Fruit fly (Drosophila melanogaster) whole organism, embryonic: ENCODE results near the gene Naa80.
A peak's percentile ranks its signal among the peaks of the same experiment; 100 is the strongest.

Source experiments
- Blimp-1 ChIP-seq: fragments of 200-800 bp; sonication (Bioruptor generic); optimal IDR thresholded peaks from 3 replicates; lab custom pipeline; 2018; ENCODE audit warnings: missing biosample characterization, missing genetic modification characterization, mild to moderate bottlenecking, moderate library complexity, missing genetic modification reagents
- CG11085 ChIP-seq: fragments of 200-800 bp; sonication (Bioruptor generic); IDR thresholded peaks from 2 replicates; pipeline ENCODE4 v1.3.6; 2022; ENCODE audit warnings: missing biosample characterization, missing genetic modification characterization
- CG12744 ChIP-seq: fragments of 200-800 bp; sonication (Bioruptor generic); optimal IDR thresholded peaks from 2 replicates; lab custom pipeline; 2016; ENCODE audit warnings: missing biosample characterization, missing genetic modification characterization
- CG12769 ChIP-seq: fragments of 200-800 bp; sonication (Bioruptor generic); optimal IDR thresholded peaks from 2 replicates; lab custom pipeline; 2019; ENCODE audit warnings: missing biosample characterization, mild to moderate bottlenecking, missing genetic modification characterization, moderate library complexity
- CG13424 ChIP-seq: fragments of 200-800 bp; sonication (Bioruptor generic); optimal IDR thresholded peaks from 2 replicates; lab custom pipeline; 2019; ENCODE audit warnings: missing biosample characterization, mild to moderate bottlenecking, missing genetic modification characterization, moderate library complexity
- CG14667 ChIP-seq: fragments of 200-800 bp; sonication (Bioruptor generic); IDR thresholded peaks from 2 replicates; pipeline ENCODE4 v1.3.6; 2022; ENCODE audit warnings: missing biosample characterization, missing genetic modification characterization
- CG17612 ChIP-seq: fragments of 200-800 bp; sonication (Bioruptor generic); IDR thresholded peaks from 2 replicates; pipeline ENCODE4 v1.3.6; 2022; ENCODE audit warnings: missing biosample characterization, missing genetic modification characterization
- CG17802 ChIP-seq: fragments of 200-800 bp; sonication (Bioruptor generic); optimal IDR thresholded peaks from 2 replicates; lab custom pipeline; 2018; ENCODE audit warnings: missing biosample characterization, mild to moderate bottlenecking, missing genetic modification characterization, moderate library complexity
- CG18764 ChIP-seq: fragments of 200-800 bp; sonication (Bioruptor generic); optimal IDR thresholded peaks from 3 replicates; lab custom pipeline; 2016; ENCODE audit warnings: missing biosample characterization, missing genetic modification characterization
- CG2678 ChIP-seq: fragments of 200-800 bp; sonication (Bioruptor generic); optimal IDR thresholded peaks from 3 replicates; lab custom pipeline; 2019; ENCODE audit warnings: missing biosample characterization, mild to moderate bottlenecking, missing genetic modification characterization, moderate library complexity
- CG31388 ChIP-seq: fragments of 200-800 bp; sonication (Bioruptor generic); optimal IDR thresholded peaks from 2 replicates; lab custom pipeline; 2016; ENCODE audit warnings: missing biosample characterization, missing genetic modification characterization
- CG3163 ChIP-seq: fragments of 200-800 bp; sonication (Bioruptor generic); optimal IDR thresholded peaks from 3 replicates; lab custom pipeline; 2016; ENCODE audit warnings: missing biosample characterization, missing genetic modification characterization
- CG32767 ChIP-seq: fragments of 200-800 bp; sonication (Bioruptor generic); IDR thresholded peaks from 2 replicates; pipeline ENCODE4 v1.3.6; 2022; ENCODE audit warnings: missing biosample characterization, missing genetic modification characterization
- CG34224 ChIP-seq: fragments of 200-800 bp; sonication (Bioruptor generic); IDR thresholded peaks from 3 replicates; pipeline ENCODE4 v1.3.6; 2022; ENCODE audit warnings: missing biosample characterization, missing genetic modification characterization; ENCODE audit not compliant: partially characterized antibody
- CG3726 ChIP-seq: fragments of 200-800 bp; sonication (Bioruptor generic); IDR thresholded peaks from 3 replicates; pipeline ENCODE4, ENCODE4 v1.3.6; 2022; ENCODE audit warnings: missing biosample characterization, missing genetic modification characterization
- CG4617 ChIP-seq: fragments of 200-800 bp; sonication (Bioruptor generic); optimal IDR thresholded peaks from 3 replicates; lab custom pipeline; 2016; ENCODE audit warnings: missing biosample characterization, missing genetic modification characterization, borderline replicate concordance
- CG6254 ChIP-seq: fragments of 200-800 bp; sonication (Bioruptor generic); optimal IDR thresholded peaks from 3 replicates; lab custom pipeline; 2017; ENCODE audit warnings: mild to moderate bottlenecking, missing biosample characterization, missing genetic modification reagents, missing genetic modification characterization
- CG6683 ChIP-seq: fragments of 200-800 bp; sonication (Bioruptor generic); optimal IDR thresholded peaks from 2 replicates; lab custom pipeline; 2017; ENCODE audit warnings: missing biosample characterization, mild to moderate bottlenecking, missing genetic modification characterization, missing genetic modification reagents
- CG9609 ChIP-seq: fragments of 200-800 bp; sonication (Bioruptor generic); optimal IDR thresholded peaks from 3 replicates; lab custom pipeline; 2016; ENCODE audit warnings: missing biosample characterization, missing genetic modification characterization
- CG9876 ChIP-seq: fragments of 200-800 bp; sonication (Bioruptor generic); optimal IDR thresholded peaks from 2 replicates; lab custom pipeline; 2016; ENCODE audit warnings: missing biosample characterization, missing genetic modification characterization
- Dad ChIP-seq: fragments of 200-800 bp; sonication (Bioruptor generic); optimal IDR thresholded peaks from 3 replicates; lab custom pipeline; 2016; ENCODE audit warnings: missing biosample characterization, missing genetic modification characterization
- Dfd ChIP-seq, 2 experiments: fragments of >200 bp; optimal IDR thresholded peaks; 2 replicates each; lab custom pipeline; 2017; ENCODE audit warnings: missing biosample characterization in 2 of 2, missing genetic modification characterization in 2 of 2
- Dip2 ChIP-seq: fragments of 200-800 bp; sonication (Bioruptor generic); IDR thresholded peaks from 2 replicates; pipeline ENCODE4 v1.3.6; 2022; ENCODE audit warnings: missing biosample characterization, missing genetic modification characterization
- Dip3 ChIP-seq: fragments of 200-800 bp; sonication (Bioruptor generic); optimal IDR thresholded peaks from 3 replicates; lab custom pipeline; 2016; ENCODE audit warnings: missing biosample characterization, missing genetic modification characterization
- Hand ChIP-seq: fragments of 200-800 bp; sonication (Bioruptor generic); optimal IDR thresholded peaks from 2 replicates; lab custom pipeline; 2017; ENCODE audit warnings: mild to moderate bottlenecking, missing biosample characterization, missing genetic modification reagents, missing genetic modification characterization
- Hmr ChIP-seq: fragments of 200-800 bp; sonication (Bioruptor generic); optimal IDR thresholded peaks from 3 replicates; lab custom pipeline; 2017; ENCODE audit warnings: mild to moderate bottlenecking, missing biosample characterization, missing genetic modification reagents, missing genetic modification characterization
- Kr ChIP-seq: fragments of 200-800 bp; sonication (Bioruptor generic); optimal IDR thresholded peaks from 2 replicates; lab custom pipeline; 2017; ENCODE audit warnings: missing biosample characterization, mild to moderate bottlenecking, missing genetic modification characterization
- MTF-1 ChIP-seq: fragments of 200-800 bp; sonication (Bioruptor generic); optimal IDR thresholded peaks from 2 replicates; lab custom pipeline; 2018; ENCODE audit warnings: missing biosample characterization, mild to moderate bottlenecking, missing genetic modification characterization, borderline replicate concordance
- Max ChIP-seq: fragments of 200-800 bp; sonication (Bioruptor generic); optimal IDR thresholded peaks from 2 replicates; lab custom pipeline; 2016; ENCODE audit warnings: missing biosample characterization, mild to moderate bottlenecking, missing genetic modification characterization
- Med ChIP-seq: fragments of 200-800 bp; sonication (Bioruptor generic); peaks from one replicate; lab custom pipeline; 2016; ENCODE audit warnings: missing biosample characterization, missing genetic modification characterization, mild to moderate bottlenecking, inconsistent platforms, moderate library complexity
- NK7.1 ChIP-seq: fragments of 200-800 bp; sonication (Bioruptor generic); optimal IDR thresholded peaks from 3 replicates; lab custom pipeline; 2016; ENCODE audit warnings: missing biosample characterization, missing genetic modification characterization
- Nf-YB ChIP-seq: fragments of 200-800 bp; sonication (Bioruptor generic); optimal IDR thresholded peaks from 3 replicates; lab custom pipeline; 2019; ENCODE audit warnings: missing biosample characterization, mild to moderate bottlenecking, missing genetic modification characterization, moderate library complexity
- Ravus ChIP-seq: fragments of 200-800 bp; sonication (Bioruptor generic); IDR thresholded peaks from 2 replicates; pipeline ENCODE4 v1.3.6; 2022; ENCODE audit warnings: missing biosample characterization, missing genetic modification characterization
- Sry-δ ChIP-seq: fragments of 200-800 bp; sonication (Bioruptor generic); optimal IDR thresholded peaks from 2 replicates; lab custom pipeline; 2016; ENCODE audit warnings: missing biosample characterization, missing genetic modification characterization
- Xrp1 ChIP-seq: fragments of 200-800 bp; sonication (Bioruptor generic); IDR thresholded peaks from 2 replicates; pipeline ENCODE4 v1.3.6; 2022; ENCODE audit warnings: missing biosample characterization, missing genetic modification characterization
- YL-1 ChIP-seq: fragments of 200-800 bp; sonication (Bioruptor generic); optimal IDR thresholded peaks from 3 replicates; lab custom pipeline; 2017; ENCODE audit warnings: missing biosample characterization, mild to moderate bottlenecking, missing genetic modification characterization
- al ChIP-seq: fragments of 200-800 bp; sonication (Bioruptor generic); IDR thresholded peaks from 2 replicates; pipeline ENCODE4 v1.3.6; 2022; ENCODE audit warnings: missing biosample characterization, missing genetic modification characterization
- ci ChIP-seq: fragments of 200-800 bp; sonication (Bioruptor generic); IDR thresholded peaks from 3 replicates; pipeline ENCODE4 v1.3.6; 2022; ENCODE audit warnings: missing biosample characterization, missing genetic modification characterization
- crp ChIP-seq, 2 experiments: fragments of 200-800 bp; sonication (Bioruptor generic); optimal IDR thresholded peaks; 2 replicates in 1 of 2; 3 replicates in 1 of 2; lab custom pipeline; 2017; ENCODE audit warnings: missing biosample characterization in 2 of 2, missing genetic modification characterization in 2 of 2, mild to moderate bottlenecking in 1 of 2, moderate library complexity in 1 of 2
- disco-r ChIP-seq: fragments of 200-800 bp; sonication (Bioruptor generic); optimal IDR thresholded peaks from 2 replicates; lab custom pipeline; 2016; ENCODE audit warnings: missing biosample characterization, missing genetic modification characterization
- emc ChIP-seq: fragments of 200-800 bp; sonication (Bioruptor generic); optimal IDR thresholded peaks from 2 replicates; lab custom pipeline; 2016; ENCODE audit warnings: missing biosample characterization, missing genetic modification characterization
- fru ChIP-seq: fragments of >200 bp; optimal IDR thresholded peaks from 2 replicates; lab custom pipeline; 2017
- gcm2 ChIP-seq: fragments of 200-800 bp; sonication (Bioruptor generic); optimal IDR thresholded peaks from 2 replicates; lab custom pipeline; 2016; ENCODE audit warnings: missing biosample characterization, missing genetic modification characterization
- gsb-n ChIP-seq: fragments of 200-800 bp; sonication (Bioruptor generic); optimal IDR thresholded peaks from 3 replicates; lab custom pipeline; 2018; ENCODE audit warnings: missing biosample characterization, mild to moderate bottlenecking, missing genetic modification characterization
- luna ChIP-seq: fragments of 200-800 bp; sonication (Bioruptor generic); optimal IDR thresholded peaks from 2 replicates; lab custom pipeline; 2016; ENCODE audit warnings: missing biosample characterization, missing genetic modification characterization
- oc ChIP-seq: fragments of 200-800 bp; sonication (Bioruptor generic); optimal IDR thresholded peaks from 2 replicates; lab custom pipeline; 2018; ENCODE audit warnings: missing biosample characterization, mild to moderate bottlenecking, missing genetic modification characterization, moderate library complexity
- pnt ChIP-seq: fragments of 200-800 bp; sonication (Bioruptor generic); optimal IDR thresholded peaks from 3 replicates; lab custom pipeline; 2016; ENCODE audit warnings: missing biosample characterization, missing genetic modification characterization
- tin ChIP-seq: fragments of 200-800 bp; sonication (Bioruptor generic); optimal IDR thresholded peaks from 3 replicates; lab custom pipeline; 2016; ENCODE audit warnings: missing biosample characterization, missing genetic modification characterization
- wor ChIP-seq: fragments of 200-800 bp; sonication (Bioruptor generic); IDR thresholded peaks from 2 replicates; pipeline ENCODE4 v1.3.6; 2022; ENCODE audit warnings: missing biosample characterization, missing genetic modification characterization
- zen ChIP-seq: fragments of 200-800 bp; sonication (Bioruptor generic); optimal IDR thresholded peaks from 3 replicates; lab custom pipeline; 2018; ENCODE audit warnings: missing biosample characterization, mild to moderate bottlenecking, missing genetic modification characterization, moderate library complexity

Gene Naa80

DNA sequence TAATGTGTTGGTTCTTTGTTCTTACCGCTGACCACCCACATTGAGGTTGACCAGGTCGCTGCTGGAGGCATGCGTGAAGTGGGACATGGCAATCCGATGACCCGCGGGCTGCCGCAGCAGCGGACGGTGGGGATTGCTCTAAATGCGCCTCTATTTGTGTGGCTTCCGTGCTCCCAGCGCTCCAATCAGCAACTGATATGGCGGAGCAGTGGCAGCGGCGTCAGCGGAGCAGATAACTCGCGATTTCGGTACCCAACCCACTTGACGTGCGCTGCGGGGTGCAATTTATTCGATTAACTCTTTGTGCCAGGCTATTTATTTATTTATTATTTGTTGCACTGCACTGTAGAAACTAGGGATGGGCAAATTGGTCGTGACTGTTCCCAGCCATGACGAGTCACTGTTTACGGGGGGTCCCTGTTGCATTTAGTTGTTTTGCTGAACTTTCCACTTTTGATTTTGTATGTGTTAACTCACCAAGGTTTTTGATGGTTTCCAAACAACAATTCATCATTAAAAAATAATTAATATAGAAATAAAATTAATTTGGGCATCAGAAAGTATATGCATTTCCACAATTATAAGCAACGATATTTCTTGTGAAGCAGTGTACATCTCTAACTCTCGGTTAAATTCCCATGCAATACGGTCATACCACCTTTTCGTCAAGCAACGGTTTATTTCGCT lies 33.2 kb downstream of the Naa80 start, which contains the start of the genes CG9467 and CG8526 (continued):
- TF ChIP-seq Med: peak; percentile 80
- TF ChIP-seq Kr (GFP tag; lab: Kevin White, UChicago): no peak
- TF ChIP-seq CG9609 (GFP tag; lab: Kevin White, UChicago): no peak
- TF ChIP-seq Blimp-1: no peak
- TF ChIP-seq NK7.1: no peak
- no peak for TF ChIP-seq wor (GFP tag; lab: Robert Waterston, UW)
- TF ChIP-seq Xrp1 (GFP tag; lab: Robert Waterston, UW): peak; percentile 53; the same call in 1 of the 2 replicates
- TF ChIP-seq MTF-1 (GFP tag; lab: Kevin White, UChicago): no peak
- TF ChIP-seq CG11085 (GFP tag; lab: Robert Waterston, UW): 0 out of 2 replicates have a peak, but pooled peaks have one; percentile 52
- no peak for TF ChIP-seq disco-r (GFP tag; lab: Kevin White, UChicago)
- no peak for TF ChIP-seq Dfd (GFP tag; optimal IDR thresholded peaks at IDR 0.05; lab: Kevin White, UChicago)
- peak in 1 of 2 experiments; percentile 15 for TF ChIP-seq crp (GFP tag; optimal IDR thresholded peaks at IDR 0.05; lab: Kevin White, UChicago)
- TF ChIP-seq al (GFP tag; lab: Robert Waterston, UW): peak; percentile 57
- no peak for TF ChIP-seq fru
- TF ChIP-seq emc (GFP tag; lab: Kevin White, UChicago): no peak
- TF ChIP-seq ci: peak; percentile 35; the same call in 1 of the 3 replicates
- no peak for TF ChIP-seq CG12744
- TF ChIP-seq gsb-n (tag; lab: Kevin White, UChicago): no peak
- TF ChIP-seq luna (GFP tag; lab: Kevin White, UChicago): no peak
- TF ChIP-seq CG12769 (tag; lab: Kevin White, UChicago): no peak
- peak; percentile 74 for TF ChIP-seq Max (GFP tag; lab: Kevin White, UChicago)
- no peak for TF ChIP-seq pnt (GFP tag; lab: Kevin White, UChicago)
- peak; percentile 61 for TF ChIP-seq CG6254 (GFP tag; lab: Kevin White, UChicago)
- TF ChIP-seq Dip2 (GFP tag; lab: Robert Waterston, UW): no peak
- TF ChIP-seq CG31388: peak; percentile 65
- no peak for TF ChIP-seq CG17802 (tag; lab: Kevin White, UChicago)
- TF ChIP-seq Ravus (GFP tag; lab: Robert Waterston, UW): no peak
- peak; percentile 74 for TF ChIP-seq YL-1 (GFP tag; lab: Kevin White, UChicago)
- peak; percentile 80 for TF ChIP-seq CG4617 (GFP tag; lab: Kevin White, UChicago)
- no peak for TF ChIP-seq CG3163 (GFP tag; lab: Kevin White, UChicago)
- TF ChIP-seq CG14667 (GFP tag; lab: Robert Waterston, UW): peak; percentile 48
- no peak for TF ChIP-seq CG18764 (GFP tag; lab: Kevin White, UChicago)
- no peak for TF ChIP-seq gcm2
- no peak for TF ChIP-seq Nf-YB
- peak; percentile 88 for TF ChIP-seq Sry-δ (GFP tag; lab: Kevin White, UChicago)
- no peak for TF ChIP-seq Dad (GFP tag; lab: Kevin White, UChicago)
- no peak for TF ChIP-seq CG2678
- TF ChIP-seq CG17612 (GFP tag; lab: Robert Waterston, UW): no peak
- no peak; the same call in 2 of the 3 replicates for TF ChIP-seq CG3726 (GFP tag; lab: Robert Waterston, UW)
- TF ChIP-seq zen (tag; lab: Kevin White, UChicago): peak; percentile 38
- TF ChIP-seq CG13424 (tag; lab: Kevin White, UChicago): peak; percentile 82
- TF ChIP-seq CG32767: peak; percentile 30; the same call in 1 of the 2 replicates
- TF ChIP-seq CG34224 (GFP tag; lab: Robert Waterston, UW): peak; percentile 71
- TF ChIP-seq CG9876 (GFP tag; lab: Kevin White, UChicago): no peak
- TF ChIP-seq CG6683 (GFP tag; lab: Kevin White, UChicago): no peak
- no peak for TF ChIP-seq Hand (GFP tag; lab: Kevin White, UChicago)
- no peak for TF ChIP-seq oc (tag; lab: Kevin White, UChicago)
- peak; percentile 74 for TF ChIP-seq Hmr (GFP tag; lab: Kevin White, UChicago)
- TF ChIP-seq tin: peak; percentile 76
- peak; percentile 15 for TF ChIP-seq Dip3 (GFP tag; lab: Kevin White, UChicago)
